Worm (Caenorhabditis elegans) whole organism, midembryonic: ENCODE results near the gene T13G4.1.

Source experiments
- T22C8.4 ChIP-seq: fragments of 200-800 bp; sonication (Bioruptor generic); IDR thresholded peaks from 2 replicates; pipeline ENCODE4 v1.3.6; 2022; ENCODE audit warnings: missing genetic modification characterization, missing compliant biosample characterization
- flt-1 ChIP-seq: fragments of 200-800 bp; sonication (Bioruptor generic); IDR thresholded peaks from 2 replicates; pipeline ENCODE4 v1.3.6; 2022; ENCODE audit warnings: missing genetic modification characterization, missing compliant biosample characterization
- klf-2 ChIP-seq: fragments of 200-800 bp; sonication (Bioruptor generic); conservative IDR thresholded peaks from 2 replicates; pipeline ENCODE4 v1.3.6; 2022; ENCODE audit warnings: missing genetic modification reagents, missing genetic modification characterization, missing compliant biosample characterization
- med-1 ChIP-seq: sonication (generic microtip); optimal IDR thresholded peaks from 2 replicates; lab custom pipeline; 2017; ENCODE audit warnings: missing genetic modification characterization, mild to moderate bottlenecking, missing compliant biosample characterization, antibody characterized with exemption, missing genetic modification reagents; ENCODE audit not compliant: insufficient read depth
- tab-1 ChIP-seq: fragments of 200-800 bp; sonication (Bioruptor generic); IDR thresholded peaks from 2 replicates; pipeline ENCODE4 v1.3.6; 2022; ENCODE audit warnings: missing genetic modification characterization, missing compliant biosample characterization
- ztf-23 ChIP-seq: fragments of 200-800 bp; sonication (Bioruptor generic); IDR thresholded peaks from 2 replicates; pipeline ENCODE4 v1.3.6; 2022; ENCODE audit warnings: missing genetic modification reagents, missing genetic modification characterization, missing compliant biosample characterization

ce11 chrX:1148438-1148837, 44.5 kb upstream of the T13G4.1 start, which contains the start of the genes R193.2 and R193.6:
- no peak for TF ChIP-seq flt-1 (GFP tag; lab: Robert Waterston, UW)
- no peak for TF ChIP-seq tab-1 (GFP tag; lab: Robert Waterston, UW)
- no peak for TF ChIP-seq klf-2 (GFP tag; lab: Robert Waterston, UW)
- no peak for TF ChIP-seq med-1 (GFP tag; lab: Kevin White, UChicago)
- no peak for TF ChIP-seq T22C8.4 (GFP tag; lab: Robert Waterston, UW)
- TF ChIP-seq ztf-23, result no peak
